Worm (Caenorhabditis elegans): ENCODE measurements around the gene C44B12.9.

C44B12.9 gene

DNA sequence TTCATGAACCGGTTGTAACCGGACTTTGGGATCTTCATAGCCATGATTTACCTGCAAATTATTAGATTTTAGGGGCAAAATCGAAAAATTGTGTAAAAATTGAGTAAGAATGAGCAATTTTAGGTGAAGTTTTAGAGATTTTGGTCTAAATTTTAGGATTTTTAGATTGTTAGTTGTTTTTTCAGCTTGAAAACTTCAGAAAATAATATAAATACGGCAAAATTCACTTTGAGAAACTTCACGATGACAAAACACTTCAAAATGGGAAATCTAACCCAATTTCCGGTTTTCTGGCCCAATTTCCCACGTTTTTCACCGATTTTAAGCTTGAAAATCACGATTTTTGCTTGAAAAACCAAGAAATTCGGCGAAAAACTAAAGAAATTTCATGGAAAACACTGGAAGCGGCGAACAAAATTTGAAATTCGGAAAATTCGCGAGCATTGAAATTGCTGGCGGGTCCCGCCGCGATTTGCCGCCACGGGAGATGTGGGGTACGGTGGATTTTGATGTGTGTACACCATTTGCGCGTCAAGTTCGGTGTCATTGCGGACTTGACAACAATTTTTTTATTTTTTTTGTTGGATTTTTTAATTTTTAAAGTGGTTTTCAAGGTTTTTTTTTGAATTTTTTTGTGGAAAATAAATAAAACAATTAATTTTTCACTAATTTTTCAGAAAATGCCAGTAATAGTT, 10.4 kb downstream of the C44B12.9 start, which contains the start of the genes cct-8 and Y55F3AR.2 (continued):
- TF ChIP-seq nhr-102 (tag; optimal IDR thresholded peaks at IDR 0.05) (peak; percentile 97), nhr-10 (tag; optimal IDR thresholded peaks at IDR 0.05) (peak; percentile 81), nhr-77 (tag; optimal IDR thresholded peaks at IDR 0.05) (peak; percentile 94), egl-27 (tag; optimal IDR thresholded peaks at IDR 0.05) (no peak), daf-19 (GFP tag; conservative IDR thresholded peaks at IDR 0.05) (peak; percentile 91), daf-12 (tag; optimal IDR thresholded peaks at IDR 0.05) (no peak), dmd-8 (GFP tag; IDR thresholded peaks at IDR 0.05) (no peak), lin-13 (GFP tag; optimal IDR thresholded peaks at IDR 0.05) (peak; percentile 95), ctbp-1 (GFP tag; IDR thresholded peaks at IDR 0.05) (peak; percentile 97), vab-7 (GFP tag; IDR thresholded peaks at IDR 0.05) (peak; percentile 92), spr-3 (GFP tag; optimal IDR thresholded peaks at IDR 0.05) (peak; percentile 99), set-16 (GFP tag; IDR thresholded peaks at IDR 0.05) (peak; percentile 69), T26A8.4 (GFP tag; IDR thresholded peaks at IDR 0.05) (peak; percentile 99), lir-3 (tag; optimal IDR thresholded peaks at IDR 0.05) (peak; percentile 14), pha-4 (GFP tag; IDR thresholded peaks at IDR 0.05) (peak; percentile 97), pha-4 (tag; optimal IDR thresholded peaks at IDR 0.05) (peak; percentile 19), unc-130 (GFP tag; optimal IDR thresholded peaks at IDR 0.05) (peak; percentile 88), ama-1 (optimal IDR thresholded peaks at IDR 0.05) (peak; percentile 86), F10B5.3 (tag; optimal IDR thresholded peaks at IDR 0.05) (peak; percentile 93), pqm-1 (tag; optimal IDR thresholded peaks at IDR 0.05) (no peak), zag-1 (tag; optimal IDR thresholded peaks at IDR 0.05) (peak; percentile 34), arid-1 (GFP tag; conservative IDR thresholded peaks at IDR 0.05) (peak; percentile 98), mes-2 (tag; optimal IDR thresholded peaks at IDR 0.05; ENCODE audit: poor library complexity, severe bottlenecking) (peak; percentile 94), sdz-12 (GFP tag; optimal IDR thresholded peaks at IDR 0.05) (peak; percentile 92), attf-4 (tag; optimal IDR thresholded peaks at IDR 0.05) (no peak), nhr-111 (GFP tag; optimal IDR thresholded peaks at IDR 0.05) (peak; percentile 88), zip-11 (GFP tag; IDR thresholded peaks at IDR 0.05) (peak; percentile 56; the same call in 1 of the 2 replicates), tag-97 (GFP tag; IDR thresholded peaks at IDR 0.05) (no peak), egl-43 (GFP tag; IDR thresholded peaks at IDR 0.05) (peak; percentile 96), unc-62 (GFP tag; optimal IDR thresholded peaks at IDR 0.05 in 1 of 2) (peak in 1 of 2 experiments; percentile 100), unc-62 (tag; optimal IDR thresholded peaks at IDR 0.05) (peak; percentile 17), saeg-2 (GFP tag; IDR thresholded peaks at IDR 0.05) (peak; percentile 97), nhr-11 (tag; optimal IDR thresholded peaks at IDR 0.05) (peak; percentile 89), spr-1 (tag; optimal IDR thresholded peaks at IDR 0.05) (peak; percentile 95), lim-7 (GFP tag; IDR thresholded peaks at IDR 0.05) (peak; percentile 55; the same call in 1 of the 2 replicates), R02D3.7 (tag; optimal IDR thresholded peaks at IDR 0.05) (no peak), dpl-1 (GFP tag; optimal IDR thresholded peaks at IDR 0.05) (peak; percentile 94), ceh-82 (tag; optimal IDR thresholded peaks at IDR 0.05) (no peak), ZK546.5 (tag; optimal IDR thresholded peaks at IDR 0.05) (peak; percentile 15 to 67)

DNA sequence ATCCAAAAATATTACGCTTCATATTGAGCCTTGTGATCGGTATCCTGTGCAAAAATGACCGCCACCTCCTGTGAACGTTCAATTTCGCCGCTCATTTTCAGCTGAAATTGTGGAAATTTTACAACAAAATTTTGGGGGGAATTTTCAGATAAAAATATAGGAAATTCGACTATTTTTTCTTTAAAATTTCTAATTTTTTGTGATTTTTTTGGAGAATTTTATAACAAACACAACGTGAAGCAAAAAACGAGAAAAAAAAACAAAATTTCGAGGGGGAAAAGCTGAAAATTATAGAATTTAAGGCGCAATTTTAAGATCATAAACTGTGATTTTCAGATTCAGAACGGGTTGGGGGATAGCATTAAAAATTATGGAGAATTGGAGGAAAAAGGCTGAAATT, 17.5 kb downstream of the C44B12.9 start, which contains the start of gene csn-4:
Gene csn-4 (minus strand): TSS at position 101 of the 400 bp plus-strand sequence.
- no peak for TF ChIP-seq ceh-82 (tag; optimal IDR thresholded peaks at IDR 0.05)
- TF ChIP-seq nhr-237 (tag; optimal IDR thresholded peaks at IDR 0.05): no peak
- TF ChIP-seq saeg-2 (GFP tag; IDR thresholded peaks at IDR 0.05): no peak
- no peak for TF ChIP-seq daf-16 (GFP tag; optimal IDR thresholded peaks at IDR 0.05)
- no peak for TF ChIP-seq daf-16 (tag; optimal IDR thresholded peaks at IDR 0.05)
- TF ChIP-seq spr-3 (GFP tag; optimal IDR thresholded peaks at IDR 0.05): peak; percentile 4
- TF ChIP-seq lin-39 (tag; optimal IDR thresholded peaks at IDR 0.05): no peak
- TF ChIP-seq daf-12 (tag; optimal IDR thresholded peaks at IDR 0.05): no peak
- no peak for TF ChIP-seq nhr-6 (tag; optimal IDR thresholded peaks at IDR 0.05)
- TF ChIP-seq ama-1 (optimal IDR thresholded peaks at IDR 0.05): peak; percentile 10
- no peak for TF ChIP-seq daf-8 (GFP tag; IDR thresholded peaks at IDR 0.05)

All from whole organism, L4 larva.